Worm (Caenorhabditis elegans) whole organism, midembryonic: ENCODE results near the gene alh-1.

Experiments used
- cog-1 ChIP-seq: sonication (generic microtip); optimal IDR thresholded peaks from 2 replicates; lab custom pipeline; 2016; ENCODE audit warnings: missing genetic modification characterization, missing compliant biosample characterization
- klf-2 ChIP-seq: fragments of 200-800 bp; sonication (Bioruptor generic); conservative IDR thresholded peaks from 2 replicates; pipeline ENCODE4 v1.3.6; 2022; ENCODE audit warnings: missing genetic modification reagents, missing genetic modification characterization, missing compliant biosample characterization

DNA sequence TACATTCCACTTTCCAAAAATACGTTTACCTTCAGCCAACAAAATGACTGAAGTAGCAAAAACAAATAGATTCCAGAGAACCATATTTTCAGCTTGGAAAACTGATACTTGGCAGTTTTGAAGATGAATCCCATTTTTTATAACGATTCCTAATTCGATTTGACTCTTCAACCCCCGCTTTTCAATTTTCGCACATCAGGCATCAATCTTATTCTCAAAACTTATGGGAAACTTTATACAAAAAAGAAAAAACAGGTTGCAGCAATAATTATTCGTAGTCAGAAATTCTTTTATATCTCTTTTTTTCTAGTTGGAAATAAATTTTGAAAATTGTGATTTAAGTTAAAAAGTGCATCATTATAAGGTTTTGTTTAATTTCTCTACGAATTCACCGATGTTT, 15.8 kb upstream of the alh-1 start, which contains the start of gene C45G9.10:
- TF ChIP-seq cog-1 (tag; lab: Kevin White, UChicago), result no peak
- TF ChIP-seq klf-2 (GFP tag; lab: Robert Waterston, UW), result no peak
